Fruit fly (Drosophila melanogaster) whole organism, adult: Measurements from ENCODE around the gene CG14731.
"Not testable (repeated sequence)": the region's sequence is repeated elsewhere in the genome, so short reads cannot be mapped to it uniquely, and the experiment has no call there.

Experiments used
- CG11617 ChIP-seq: fragments of 200-800 bp; sonication (Bioruptor generic); optimal IDR thresholded peaks from 2 replicates; lab custom pipeline; 2017; ENCODE audit warnings: mild to moderate bottlenecking, missing biosample characterization, missing genetic modification reagents, missing genetic modification characterization
- CG33017 ChIP-seq: fragments of 200-800 bp; sonication (Bioruptor generic); optimal IDR thresholded peaks from 2 replicates; lab custom pipeline; 2018; ENCODE audit warnings: missing biosample characterization, mild to moderate bottlenecking, missing genetic modification characterization, moderate library complexity
- Mnt ChIP-seq: fragments of 200-800 bp; sonication (Bioruptor generic); optimal IDR thresholded peaks from 2 replicates; lab custom pipeline; 2016; ENCODE audit warnings: missing biosample characterization, mild to moderate bottlenecking, missing genetic modification characterization
- cic ChIP-seq: fragments of 200-800 bp; sonication (Bioruptor generic); optimal IDR thresholded peaks from 2 replicates; lab custom pipeline; 2017; ENCODE audit warnings: missing biosample characterization, mild to moderate bottlenecking, missing genetic modification characterization, moderate library complexity
- pad ChIP-seq: fragments of 200-800 bp; sonication (Bioruptor generic); optimal IDR thresholded peaks from 3 replicates; lab custom pipeline; 2017; ENCODE audit warnings: missing biosample characterization, missing genetic modification characterization, mild to moderate bottlenecking, moderate library complexity, missing genetic modification reagents

dm6 chr3R:11958235-11958634 is 27.2 kb downstream of the CG14731 start, which contains the start of gene Hsp70Ab:
- not testable (repeated sequence) for TF ChIP-seq Mnt (GFP tag; lab: Kevin White, UChicago); cic (GFP tag; lab: Kevin White, UChicago); CG33017; pad (GFP tag; lab: Kevin White, UChicago); CG11617 (GFP tag; lab: Kevin White, UChicago)
